Fruit fly (Drosophila melanogaster) Kc167 (cell line): Measurements from ENCODE around the gene Prp4k.

ENCODE experiments used
- Sin3A ChIP-seq: fragments of >200 bp; optimal IDR thresholded peaks from 2 replicates; lab custom pipeline; 2018; ENCODE audit warnings: missing external identifiers
- h ChIP-seq: fragments of >200 bp; optimal IDR thresholded peaks from 3 replicates; lab custom pipeline; 2018; ENCODE audit warnings: missing external identifiers

DNA sequence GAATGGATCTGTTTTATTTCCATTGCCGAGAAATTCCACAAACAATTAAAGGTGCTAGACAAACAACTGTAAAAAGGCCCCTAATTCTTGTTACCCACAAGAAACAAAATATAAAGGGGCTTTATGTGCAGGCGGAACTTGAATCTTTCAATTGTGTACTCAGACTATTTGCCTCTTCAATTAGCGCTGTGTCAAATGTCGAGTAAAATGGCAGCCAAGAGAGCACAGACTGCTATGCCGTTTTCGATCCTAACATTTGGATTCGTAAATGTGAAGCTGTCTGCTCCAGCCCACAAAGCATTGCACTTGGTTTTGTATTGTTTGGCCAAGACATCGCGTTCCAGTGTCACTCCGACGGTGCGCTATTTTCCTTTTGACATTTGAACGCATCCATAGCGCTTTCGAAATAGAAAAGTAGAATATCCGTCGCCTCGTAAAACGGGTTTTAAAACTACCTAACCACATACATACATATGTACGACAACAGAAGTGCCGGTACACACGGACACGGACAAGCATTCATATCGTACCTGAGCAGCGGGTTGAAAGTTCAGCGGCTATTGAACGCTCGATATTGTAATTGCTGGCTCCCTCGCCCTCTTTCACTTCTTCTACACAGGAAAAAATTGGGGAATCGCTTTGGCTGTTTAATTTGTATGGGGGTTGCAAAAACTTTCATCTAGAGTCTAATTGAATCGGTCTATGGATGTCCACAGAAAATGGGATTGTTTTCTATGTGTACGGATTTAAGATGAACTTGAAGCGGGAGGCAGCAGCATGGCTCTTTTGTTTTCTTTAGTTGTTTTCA, 45.1 kb downstream of the Prp4k start:
- no peak for TF ChIP-seq h (lab: Kevin White, UChicago)
- no peak for TF ChIP-seq Sin3A (lab: Kevin White, UChicago)
